Fruit fly (Drosophila melanogaster): ENCODE data around the gene CG15219.

DNA sequence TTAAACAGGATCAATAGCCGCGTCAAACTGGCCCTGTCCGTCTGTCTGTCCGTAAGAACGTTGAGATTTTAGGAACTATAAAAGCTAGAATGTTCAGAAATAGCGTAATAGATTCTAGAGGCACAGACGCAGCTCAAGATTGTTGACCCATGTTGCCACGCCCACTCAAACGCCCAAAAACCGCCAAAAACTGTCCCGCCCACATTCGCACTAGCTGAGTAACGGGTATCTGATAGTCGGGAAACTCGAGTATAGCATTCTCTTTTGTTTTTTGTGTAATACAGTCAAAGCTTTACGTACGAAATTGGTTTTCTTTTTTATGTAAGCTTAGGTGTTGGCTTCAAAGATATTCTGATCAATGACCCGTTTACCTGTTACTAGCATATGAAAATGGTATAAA is 45.5 kb downstream of the CG15219 start:
- TF ChIP-seq CG8478 (optimal IDR thresholded peaks at IDR 0.05), result no peak
- no peak for TF ChIP-seq CTCF (optimal IDR thresholded peaks at IDR 0.05)

Data from S2 (cell line).